Worm (Caenorhabditis elegans) whole organism, L2 larva: ENCODE data around the gene Y53C12A.3.
A peak's percentile ranks its signal among the peaks of the same experiment; 100 is the strongest.

Experiments used
- C34F6.9 ChIP-seq: fragments of 150-350 bp; optimal IDR thresholded peaks from 2 replicates; lab custom pipeline; 2014; ENCODE audit warnings: missing biosample characterization, missing genetic modification characterization
- F13H6.1 ChIP-seq: sonication (generic microtip); optimal IDR thresholded peaks from 2 replicates; lab custom pipeline; 2016; ENCODE audit warnings: missing genetic modification characterization, missing compliant biosample characterization
- R02D3.7 ChIP-seq: fragments of 150-350 bp; optimal IDR thresholded peaks from 2 replicates; lab custom pipeline; 2014; ENCODE audit warnings: missing biosample characterization, missing genetic modification characterization
- ZK546.5 ChIP-seq: sonication (generic microtip); optimal IDR thresholded peaks from 2 replicates; lab custom pipeline; 2017; ENCODE audit warnings: missing biosample characterization, missing genetic modification characterization
- ama-1 ChIP-seq: fragments of 150-350 bp; optimal IDR thresholded peaks from 2 replicates; lab custom pipeline; 2018; ENCODE audit warnings: inconsistent platforms
- blmp-1 ChIP-seq: sonication (generic microtip); optimal IDR thresholded peaks from 2 replicates; lab custom pipeline; 2017; ENCODE audit warnings: missing genetic modification characterization, mild to moderate bottlenecking, missing compliant biosample characterization, antibody characterized with exemption, moderate library complexity; ENCODE audit not compliant: insufficient read depth
- ceh-16 ChIP-seq: fragments of 150-350 bp; optimal IDR thresholded peaks from 2 replicates; lab custom pipeline; 2014; ENCODE audit warnings: missing biosample characterization, missing genetic modification characterization
- ceh-82 ChIP-seq: fragments of 150-350 bp; optimal IDR thresholded peaks from 2 replicates; lab custom pipeline; 2014; ENCODE audit warnings: missing biosample characterization, missing genetic modification characterization
- crh-2 ChIP-seq: sonication (generic microtip); optimal IDR thresholded peaks from 2 replicates; lab custom pipeline; 2017; ENCODE audit warnings: missing biosample characterization, missing genetic modification characterization
- dmd-4 ChIP-seq: sonication (generic microtip); optimal IDR thresholded peaks from 2 replicates; lab custom pipeline; 2017; ENCODE audit warnings: missing biosample characterization, missing genetic modification characterization
- egl-27 ChIP-seq: sonication (generic microtip); optimal IDR thresholded peaks from 3 replicates; lab custom pipeline; 2017; ENCODE audit warnings: missing biosample characterization, missing genetic modification reagents, missing genetic modification characterization
- elt-1 ChIP-seq: fragments of 150-350 bp; optimal IDR thresholded peaks from 2 replicates; lab custom pipeline; 2014; ENCODE audit warnings: missing biosample characterization, missing genetic modification characterization
- elt-3 ChIP-seq: sonication (generic microtip); optimal IDR thresholded peaks from 2 replicates; lab custom pipeline; 2017; ENCODE audit warnings: missing biosample characterization, missing genetic modification characterization
- fos-1 ChIP-seq: fragments of 150-350 bp; optimal IDR thresholded peaks from 2 replicates; lab custom pipeline; 2014; ENCODE audit warnings: missing biosample characterization, missing genetic modification characterization
- lin-11 ChIP-seq: fragments of 150-350 bp; sonication (generic microtip); optimal IDR thresholded peaks from 2 replicates; lab custom pipeline; 2014; ENCODE audit warnings: missing biosample characterization, missing genetic modification characterization, inconsistent platforms, mixed read lengths
- lin-13 ChIP-seq: fragments of 150-350 bp; optimal IDR thresholded peaks from 2 replicates; lab custom pipeline; 2014; ENCODE audit warnings: missing biosample characterization, missing genetic modification reagents, missing genetic modification characterization
- lin-39 ChIP-seq: fragments of 150-350 bp; optimal IDR thresholded peaks from 2 replicates; lab custom pipeline; 2014; ENCODE audit warnings: missing biosample characterization, missing genetic modification reagents, missing genetic modification characterization
- mab-5 ChIP-seq: fragments of 150-350 bp; optimal IDR thresholded peaks from 2 replicates; lab custom pipeline; 2014; ENCODE audit warnings: missing biosample characterization, missing genetic modification characterization
- mbf-1 ChIP-seq: sonication (generic microtip); optimal IDR thresholded peaks from 2 replicates; lab custom pipeline; 2017; ENCODE audit warnings: missing biosample characterization, missing genetic modification characterization
- mdl-1 ChIP-seq, 2 experiments: fragments of 150-350 bp in 1 of 2; sonication (generic microtip) in 1 of 2; optimal IDR thresholded peaks; 2 replicates each; lab custom pipeline; 2017; ENCODE audit warnings: missing biosample characterization in 2 of 2, missing genetic modification characterization in 2 of 2
- nhr-11 ChIP-seq: fragments of 150-350 bp; optimal IDR thresholded peaks from 2 replicates; lab custom pipeline; 2014; ENCODE audit warnings: missing biosample characterization, missing genetic modification characterization
- nhr-12 ChIP-seq: fragments of 150-350 bp; optimal IDR thresholded peaks from 2 replicates; lab custom pipeline; 2014; ENCODE audit warnings: missing biosample characterization, missing genetic modification characterization
- nhr-129 ChIP-seq: fragments of 150-350 bp; optimal IDR thresholded peaks from 2 replicates; lab custom pipeline; 2014; ENCODE audit warnings: missing biosample characterization, missing genetic modification characterization
- nhr-21 ChIP-seq: fragments of 150-350 bp; optimal IDR thresholded peaks from 2 replicates; lab custom pipeline; 2014; ENCODE audit warnings: missing biosample characterization, missing genetic modification characterization
- nhr-23 ChIP-seq: fragments of 150-350 bp; optimal IDR thresholded peaks from 2 replicates; lab custom pipeline; 2014; ENCODE audit warnings: missing biosample characterization, missing genetic modification reagents, missing genetic modification characterization
- nhr-237 ChIP-seq: fragments of 150-350 bp; optimal IDR thresholded peaks from 2 replicates; lab custom pipeline; 2014; ENCODE audit warnings: missing biosample characterization, missing genetic modification characterization
- nhr-6 ChIP-seq: fragments of 150-350 bp; optimal IDR thresholded peaks from 2 replicates; lab custom pipeline; 2014; ENCODE audit warnings: missing biosample characterization, missing genetic modification characterization
- nhr-77 ChIP-seq: fragments of 150-350 bp; optimal IDR thresholded peaks from 2 replicates; lab custom pipeline; 2014; ENCODE audit warnings: missing biosample characterization, missing genetic modification characterization
- peb-1 ChIP-seq: fragments of 150-350 bp; optimal IDR thresholded peaks from 2 replicates; lab custom pipeline; 2014; ENCODE audit warnings: missing biosample characterization, missing genetic modification characterization
- sem-4 ChIP-seq: fragments of 150-350 bp; optimal IDR thresholded peaks from 2 replicates; lab custom pipeline; 2014; ENCODE audit warnings: missing biosample characterization, missing genetic modification reagents, missing genetic modification characterization
- skn-1 ChIP-seq: sonication (generic microtip); optimal IDR thresholded peaks from 2 replicates; lab custom pipeline; 2017; ENCODE audit warnings: missing biosample characterization, missing genetic modification characterization
- sma-3 ChIP-seq: sonication (generic microtip); optimal IDR thresholded peaks from 2 replicates; lab custom pipeline; 2016; ENCODE audit warnings: missing genetic modification reagents, missing genetic modification characterization, missing compliant biosample characterization
- unc-55 ChIP-seq: fragments of 150-350 bp; sonication (generic microtip); optimal IDR thresholded peaks from 3 replicates; lab custom pipeline; 2014; ENCODE audit warnings: missing biosample characterization, missing genetic modification reagents, missing genetic modification characterization
- zag-1 ChIP-seq: fragments of 150-350 bp; optimal IDR thresholded peaks from 2 replicates; lab custom pipeline; 2014; ENCODE audit warnings: missing biosample characterization, missing genetic modification characterization
- ztf-4 ChIP-seq: fragments of 150-350 bp; optimal IDR thresholded peaks from 2 replicates; lab custom pipeline; 2014; ENCODE audit warnings: missing biosample characterization, missing genetic modification characterization

The Y53C12A.3 gene

DNA sequence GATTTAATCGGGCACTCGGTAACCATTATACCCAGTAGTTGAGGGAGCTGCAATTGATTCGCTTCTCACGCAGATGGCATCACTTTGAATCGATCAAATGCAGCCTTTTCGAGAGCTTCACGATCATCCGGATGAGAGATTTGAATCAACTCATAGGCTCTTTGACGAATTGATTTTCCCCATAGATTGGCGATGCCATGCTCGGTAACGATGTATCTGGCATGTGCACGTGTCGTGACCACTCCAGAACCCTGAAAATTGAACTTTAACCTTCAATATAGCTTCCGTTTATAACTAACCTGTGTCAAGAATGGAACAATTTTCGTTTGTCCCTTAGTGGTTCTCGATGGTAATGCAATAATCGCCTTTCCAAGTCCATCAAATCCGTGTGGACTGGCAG lies 21.9 kb downstream of the Y53C12A.3 start:
- TF ChIP-seq sem-4 (tag; lab: Kevin White, UChicago) = no peak
- TF ChIP-seq blmp-1 (tag; lab: Kevin White, UChicago) = no peak
- no peak for TF ChIP-seq ZK546.5 (tag; lab: Kevin White, UChicago)
- TF ChIP-seq nhr-77 (tag; lab: Kevin White, UChicago) = no peak
- TF ChIP-seq ceh-16 (tag; lab: Kevin White, UChicago) = no peak
- no peak for TF ChIP-seq elt-1 (tag; lab: Kevin White, UChicago)
- TF ChIP-seq nhr-237 = no peak

DNA sequence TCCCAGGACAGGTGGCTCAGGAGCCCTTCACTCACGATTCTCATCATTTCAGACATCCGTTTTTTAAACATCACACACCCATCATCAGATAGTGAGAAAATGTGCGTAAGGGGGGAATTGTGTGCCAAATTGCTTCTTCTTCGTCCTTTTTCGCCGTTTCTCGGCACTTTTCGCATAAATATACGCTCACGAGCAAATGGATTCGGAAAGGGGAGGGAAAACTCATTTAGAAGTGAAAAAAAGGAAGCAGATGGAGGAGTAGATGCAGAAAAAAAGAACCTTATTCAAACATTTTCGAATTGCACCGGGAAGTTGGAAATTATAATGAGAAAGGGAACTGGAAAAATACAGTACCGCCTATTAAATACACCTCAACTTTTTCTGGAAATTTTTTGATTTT lies 24.0 kb downstream of the Y53C12A.3 start:
- TF ChIP-seq blmp-1 (tag; lab: Kevin White, UChicago) (no peak), lin-13 (no peak), ceh-82 (tag; lab: Kevin White, UChicago) (no peak), elt-3 (no peak), egl-27 (tag; lab: Kevin White, UChicago) (no peak), lin-11 (tag; lab: Kevin White, UChicago) (no peak), C34F6.9 (tag; lab: Kevin White, UChicago) (no peak), nhr-11 (tag; lab: Kevin White, UChicago) (no peak), mbf-1 (tag; lab: Kevin White, UChicago) (no peak), F13H6.1 (no peak), sma-3 (GFP tag; lab: Kevin White, UChicago) (no peak)

DNA sequence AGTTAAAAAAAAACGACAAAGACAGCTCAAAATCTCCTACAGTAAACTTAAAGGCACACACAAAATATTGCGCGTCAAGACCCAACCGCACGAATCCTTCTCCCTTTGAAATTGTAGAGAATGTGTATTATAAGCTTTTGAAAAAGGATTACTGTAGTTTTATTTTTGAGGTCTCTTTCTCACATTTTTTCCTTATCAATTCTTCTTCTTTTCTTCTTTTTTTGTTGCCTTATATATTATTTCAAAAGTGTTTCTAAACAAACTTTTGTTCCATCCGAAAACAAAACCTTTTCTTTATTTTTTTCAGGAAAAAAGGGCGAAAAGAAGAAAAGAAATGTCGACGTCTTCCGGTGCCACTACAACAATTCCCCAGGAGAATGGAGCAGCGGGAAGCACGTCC lies 25.5 kb downstream of the Y53C12A.3 start, which contains the start of gene ZK1320.13:
Gene ZK1320.13, plus strand, starts transcription at position 301 of the 400 bp plus-strand sequence.
- TF ChIP-seq mdl-1 (tag; optimal IDR thresholded peaks at IDR 0.05; lab: Kevin White, UChicago) = no peak
- no peak for TF ChIP-seq nhr-129 (tag; lab: Kevin White, UChicago)

- TF ChIP-seq lin-11 (tag; lab: Kevin White, UChicago) (no peak), C34F6.9 (tag; lab: Kevin White, UChicago) (peak; percentile 34), unc-55 (GFP tag; lab: Kevin White, UChicago) (peak; percentile 65)
Observed at ce11 chrII:9679842-9680241, 26.2 kb downstream of the Y53C12A.3 start.

- TF ChIP-seq dmd-4 (tag; lab: Kevin White, UChicago) (no peak), crh-2 (tag; lab: Kevin White, UChicago) (peak; percentile 50), fos-1 (tag; lab: Kevin White, UChicago) (peak; percentile 40), unc-55 (GFP tag; lab: Kevin White, UChicago) (no peak)
Observed at ce11 chrII:9677470-9677869, 28.6 kb downstream of the Y53C12A.3 start.

ce11 chrII:9674678-9675077 lies 31.4 kb downstream of the Y53C12A.3 start, which contains the start of gene arc-1:
arc-1 (plus strand) TSS chrII:9674978.
- TF ChIP-seq lin-13 (no peak), elt-3 (no peak), nhr-21 (tag; lab: Kevin White, UChicago) (no peak), dmd-4 (tag; lab: Kevin White, UChicago) (no peak), mab-5 (no peak), sma-3 (GFP tag; lab: Kevin White, UChicago) (no peak), nhr-23 (no peak), ceh-82 (tag; lab: Kevin White, UChicago) (no peak)

- no peak for TF ChIP-seq crh-2 (tag; lab: Kevin White, UChicago)
- no peak for TF ChIP-seq peb-1 (tag; lab: Kevin White, UChicago)
- no peak for TF ChIP-seq nhr-12
- no peak for TF ChIP-seq F13H6.1
- no peak for TF ChIP-seq nhr-21 (tag; lab: Kevin White, UChicago)
- TF ChIP-seq nhr-6 = no peak
- TF ChIP-seq C34F6.9 (tag; lab: Kevin White, UChicago) = no peak
- TF ChIP-seq ama-1 = no peak
- no peak for TF ChIP-seq skn-1 (tag; lab: Kevin White, UChicago)
- no peak for TF ChIP-seq R02D3.7 (tag; lab: Kevin White, UChicago)
- no peak for TF ChIP-seq ZK546.5 (tag; lab: Kevin White, UChicago)
- no peak for TF ChIP-seq nhr-129 (tag; lab: Kevin White, UChicago)
- no peak for TF ChIP-seq lin-39 (tag; lab: Kevin White, UChicago)
- no peak for TF ChIP-seq zag-1 (tag; lab: Kevin White, UChicago)
- TF ChIP-seq nhr-77 (tag; lab: Kevin White, UChicago) = no peak
- TF ChIP-seq elt-3 = no peak
- no peak for TF ChIP-seq ztf-4 (tag; lab: Kevin White, UChicago)
Observed at ce11 chrII:9671308-9671707, 34.7 kb downstream of the Y53C12A.3 start, which contains the start of gene ZK1320.7. ZK1320.7 (plus strand) TSS chrII:9671608.
